Fruit fly (Drosophila melanogaster): ENCODE data around the gene Tsf1.

DNA sequence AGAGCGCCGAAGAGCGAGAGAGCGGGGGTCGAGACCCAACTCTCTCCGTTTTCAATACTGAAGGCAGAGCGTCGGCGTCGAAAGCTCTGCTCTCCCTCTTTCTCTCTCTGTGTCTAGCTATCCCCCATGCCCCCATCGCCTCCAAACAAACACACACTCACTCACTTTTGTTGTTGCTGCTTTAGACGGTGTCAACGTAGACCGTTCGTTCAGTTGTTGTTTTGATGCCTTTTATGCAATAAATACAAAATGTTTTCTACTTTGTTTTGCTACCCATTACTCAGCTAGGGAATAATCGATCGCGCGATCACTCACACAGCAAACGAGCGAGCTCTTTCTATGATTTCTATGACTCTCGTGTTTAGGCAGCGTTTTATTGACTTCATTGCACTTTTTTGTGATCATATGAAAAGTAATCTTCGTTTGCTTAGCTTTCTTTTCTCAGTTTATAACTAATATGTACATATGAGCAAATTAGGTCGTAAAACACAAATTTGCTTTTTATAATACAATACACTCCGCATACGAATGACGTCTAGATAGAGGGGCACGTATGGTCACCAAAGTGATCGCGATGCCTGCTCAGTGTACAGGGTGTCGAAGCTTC lies 17.9 kb downstream of the Tsf1 start:
- TF ChIP-seq woc (GFP tag; optimal IDR thresholded peaks at IDR 0.05), result no peak
- TF ChIP-seq lola (GFP tag; optimal IDR thresholded peaks at IDR 0.05), result no peak
- TF ChIP-seq Abd-B (GFP tag; optimal IDR thresholded peaks at IDR 0.05), result no peak
- TF ChIP-seq OdsH (GFP tag; optimal IDR thresholded peaks at IDR 0.05), result no peak
- TF ChIP-seq Dfd (GFP tag; optimal IDR thresholded peaks at IDR 0.05), result no peak
- TF ChIP-seq Vsx2 (GFP tag; optimal IDR thresholded peaks at IDR 0.05; ENCODE audit: partially characterized antibody), result peak; percentile 90
- TF ChIP-seq fru (GFP tag; optimal IDR thresholded peaks at IDR 0.05), result peak; percentile 0
- TF ChIP-seq ey (GFP tag; optimal IDR thresholded peaks at IDR 0.05), result no peak
- TF ChIP-seq CrebA (GFP tag; optimal IDR thresholded peaks at IDR 0.05; ENCODE audit: borderline replicate concordance), result no peak

Measured in whole organism, wandering third instar larva.